Fruit fly (Drosophila melanogaster) whole organism, pupa: ENCODE measurements around the gene CG5004.

Experiments used
- CG10348 ChIP-seq: fragments of 200-800 bp; sonication (Bioruptor generic); IDR thresholded peaks from 2 replicates; pipeline ENCODE4 v1.3.6; 2022; ENCODE audit warnings: missing biosample characterization, missing genetic modification characterization
- CG12605 ChIP-seq: fragments of 200-800 bp; sonication (Bioruptor generic); IDR thresholded peaks from 2 replicates; pipeline ENCODE4 v1.3.6; 2022; ENCODE audit warnings: missing biosample characterization, missing genetic modification characterization
- CG13204 ChIP-seq: fragments of 200-800 bp; sonication (Bioruptor generic); optimal IDR thresholded peaks from 2 replicates; lab custom pipeline; 2018; ENCODE audit warnings: missing biosample characterization, mild to moderate bottlenecking, missing genetic modification characterization, moderate library complexity
- CG14655 ChIP-seq: fragments of 200-800 bp; sonication (Bioruptor generic); optimal IDR thresholded peaks from 3 replicates; lab custom pipeline; 2017; ENCODE audit warnings: mild to moderate bottlenecking, missing biosample characterization, missing genetic modification reagents, missing genetic modification characterization
- CG15710 ChIP-seq: fragments of 200-800 bp; sonication (Bioruptor generic); optimal IDR thresholded peaks from 2 replicates; lab custom pipeline; 2018; ENCODE audit warnings: missing biosample characterization, mild to moderate bottlenecking, missing genetic modification characterization, moderate library complexity
- CG17806 ChIP-seq: fragments of 200-800 bp; sonication (Bioruptor generic); optimal IDR thresholded peaks from 2 replicates; lab custom pipeline; 2018; ENCODE audit warnings: missing biosample characterization, mild to moderate bottlenecking, missing genetic modification characterization, moderate library complexity
- CG32121 ChIP-seq: fragments of 200-800 bp; sonication (Bioruptor generic); IDR thresholded peaks from 2 replicates; pipeline ENCODE4 v1.3.6; 2022; ENCODE audit warnings: missing biosample characterization, missing genetic modification characterization
- CG34367 ChIP-seq: fragments of 200-800 bp; sonication (Bioruptor generic); optimal IDR thresholded peaks from 2 replicates; lab custom pipeline; 2018; ENCODE audit warnings: missing biosample characterization, mild to moderate bottlenecking, missing genetic modification characterization
- CG4496 ChIP-seq: fragments of 200-800 bp; sonication (Bioruptor generic); IDR thresholded peaks from 3 replicates; pipeline ENCODE4 v1.3.6; 2022; ENCODE audit warnings: missing biosample characterization, missing genetic modification characterization
- CG8159 ChIP-seq: fragments of 200-800 bp; sonication (Bioruptor generic); optimal IDR thresholded peaks from 3 replicates; lab custom pipeline; 2018; ENCODE audit warnings: missing biosample characterization, mild to moderate bottlenecking, missing genetic modification characterization, moderate library complexity
- CG8301 ChIP-seq: fragments of 200-800 bp; sonication (Bioruptor generic); optimal IDR thresholded peaks from 2 replicates; lab custom pipeline; 2018; ENCODE audit warnings: missing biosample characterization, mild to moderate bottlenecking, missing genetic modification characterization
- CG9948 ChIP-seq: fragments of 200-800 bp; sonication (Bioruptor generic); optimal IDR thresholded peaks from 2 replicates; lab custom pipeline; 2018; ENCODE audit warnings: missing biosample characterization, mild to moderate bottlenecking, missing genetic modification characterization, moderate library complexity
- D1 ChIP-seq: fragments of 200-800 bp; sonication (Bioruptor generic); optimal IDR thresholded peaks from 2 replicates; lab custom pipeline; 2018; ENCODE audit warnings: missing biosample characterization, mild to moderate bottlenecking, missing genetic modification characterization, moderate library complexity
- EcR ChIP-seq: fragments of 200-800 bp; sonication (Bioruptor generic); optimal IDR thresholded peaks from 3 replicates; lab custom pipeline; 2019; ENCODE audit warnings: missing biosample characterization, missing genetic modification characterization, mild to moderate bottlenecking, moderate library complexity, missing genetic modification reagents
- Ets98B ChIP-seq: fragments of 200-800 bp; sonication (Bioruptor generic); IDR thresholded peaks from 2 replicates; pipeline ENCODE4 v1.3.6; 2022; ENCODE audit warnings: missing biosample characterization, missing genetic modification characterization
- Pif1A ChIP-seq: fragments of 200-800 bp; sonication (Bioruptor generic); optimal IDR thresholded peaks from 3 replicates; lab custom pipeline; 2016; ENCODE audit warnings: missing biosample characterization, missing genetic modification characterization
- Pif1B ChIP-seq: fragments of 200-800 bp; sonication (Bioruptor generic); optimal IDR thresholded peaks from 3 replicates; lab custom pipeline; 2016; ENCODE audit warnings: missing biosample characterization, missing genetic modification characterization
- Snoo ChIP-seq: fragments of 200-800 bp; sonication (Bioruptor generic); optimal IDR thresholded peaks from 3 replicates; lab custom pipeline; 2017; ENCODE audit warnings: missing biosample characterization, mild to moderate bottlenecking, missing genetic modification characterization, inconsistent platforms
- fd96Ca ChIP-seq: fragments of 200-800 bp; sonication (Bioruptor generic); IDR thresholded peaks from 3 replicates; pipeline ENCODE4 v1.3.6; 2022; ENCODE audit warnings: missing biosample characterization, missing genetic modification characterization
- gl ChIP-seq: fragments of 200-800 bp; sonication (Bioruptor generic); optimal IDR thresholded peaks from 2 replicates; lab custom pipeline; 2018; ENCODE audit warnings: missing biosample characterization, mild to moderate bottlenecking, missing genetic modification characterization
- rn ChIP-seq: fragments of 200-800 bp; sonication (Bioruptor generic); IDR thresholded peaks from 2 replicates; pipeline ENCODE4 v1.3.6; 2022; ENCODE audit warnings: missing biosample characterization, missing genetic modification characterization

CG5004 gene

dm6 chrX:17105707-17106106, 1.7 kb upstream of the CG5004 start, which contains the start of gene Arpc3B:
TSS of gene Arpc3B (minus strand) at chrX:17105852.
- TF ChIP-seq Snoo (tag; lab: Kevin White, UChicago): no peak
- no peak for TF ChIP-seq CG15710
- TF ChIP-seq CG13204 (GFP tag; lab: Kevin White, UChicago): no peak
- no peak for TF ChIP-seq CG17806 (tag; lab: Kevin White, UChicago)
- no peak for TF ChIP-seq CG8159 (tag; lab: Kevin White, UChicago)
- no peak for TF ChIP-seq CG14655
- no peak for TF ChIP-seq CG12605
- no peak for TF ChIP-seq Ets98B
- TF ChIP-seq D1 (tag; lab: Kevin White, UChicago): no peak
- TF ChIP-seq rn (GFP tag; lab: Robert Waterston, UW): no peak
- TF ChIP-seq CG34367 (tag; lab: Kevin White, UChicago): no peak
- no peak for TF ChIP-seq CG4496
- TF ChIP-seq CG9948 (tag; lab: Kevin White, UChicago): no peak

- TF ChIP-seq CG15710 (no peak), Pif1A (GFP tag; lab: Kevin White, UChicago) (no peak), CG8159 (tag; lab: Kevin White, UChicago) (no peak), CG12605 (no peak), CG32121 (no peak), gl (no peak), CG34367 (tag; lab: Kevin White, UChicago) (no peak), CG9948 (tag; lab: Kevin White, UChicago) (no peak), CG4496 (no peak), D1 (tag; lab: Kevin White, UChicago) (no peak), CG14655 (no peak), CG8301 (tag; lab: Kevin White, UChicago) (no peak), rn (GFP tag; lab: Robert Waterston, UW) (no peak), Ets98B (no peak), CG13204 (GFP tag; lab: Kevin White, UChicago) (no peak), CG10348 (GFP tag; lab: Robert Waterston, UW) (no peak), Pif1B (GFP tag; lab: Kevin White, UChicago) (no peak)
Observed at dm6 chrX:17106153-17106700, 1.2 kb upstream of the CG5004 start.

- TF ChIP-seq CG13204 (GFP tag; lab: Kevin White, UChicago) (no peak), Ets98B (no peak), CG34367 (tag; lab: Kevin White, UChicago) (no peak), CG8159 (tag; lab: Kevin White, UChicago) (peak; percentile 3), CG14655 (no peak), CG32121 (no peak), Pif1B (GFP tag; lab: Kevin White, UChicago) (peak; percentile 19)
Observed at dm6 chrX:17108000-17108399, 618 bp downstream of the CG5004 start.

DNA sequence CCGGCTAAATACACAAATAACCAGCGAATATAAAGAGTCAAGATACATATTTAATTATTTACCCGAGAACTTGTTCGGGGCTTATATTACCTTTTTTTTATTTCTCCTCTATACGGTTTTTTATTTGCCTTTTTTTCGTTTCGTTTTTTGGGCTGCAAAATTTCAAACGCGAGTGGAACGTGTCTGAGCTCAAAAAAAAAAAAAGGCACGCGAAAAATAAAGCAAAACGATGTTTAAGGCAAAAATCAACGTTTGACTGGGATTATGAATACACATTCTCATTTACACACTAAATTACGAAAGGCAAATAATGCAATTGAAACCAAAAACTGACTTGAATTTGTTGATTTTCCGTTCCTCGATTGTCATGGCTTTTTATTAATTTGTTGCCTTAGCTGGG, 2.3 kb downstream of the CG5004 start:
- TF ChIP-seq EcR (GFP tag; lab: Kevin White, UChicago) (no peak), fd96Ca (GFP tag; lab: Robert Waterston, UW) (0 out of 3 replicates have a peak, but pooled peaks have one; percentile 19)
- TF ChIP-seq, all 21 proteins: peak for 1

- TF ChIP-seq CG17806 (tag; lab: Kevin White, UChicago): no peak
- no peak for TF ChIP-seq Pif1A (GFP tag; lab: Kevin White, UChicago)
- no peak for TF ChIP-seq Pif1B (GFP tag; lab: Kevin White, UChicago)
- no peak for TF ChIP-seq CG15710
- TF ChIP-seq CG10348 (GFP tag; lab: Robert Waterston, UW): no peak
- TF ChIP-seq CG9948 (tag; lab: Kevin White, UChicago): no peak
- no peak for TF ChIP-seq CG14655
Observed at dm6 chrX:17110556-17111177, 3.3 kb downstream of the CG5004 start.

dm6 chrX:17111274-17111673, 3.9 kb downstream of the CG5004 start:
- peak; percentile 31 for TF ChIP-seq Pif1B (GFP tag; lab: Kevin White, UChicago)
- TF ChIP-seq fd96Ca (GFP tag; lab: Robert Waterston, UW): no peak
- no peak for TF ChIP-seq Ets98B
- no peak for TF ChIP-seq CG12605
- TF ChIP-seq EcR (GFP tag; lab: Kevin White, UChicago): no peak
- peak; percentile 16 for TF ChIP-seq CG9948 (tag; lab: Kevin White, UChicago)
- TF ChIP-seq Snoo (tag; lab: Kevin White, UChicago): no peak
- TF ChIP-seq CG4496: peak; percentile 59; the same call in 2 of the 3 replicates
- TF ChIP-seq CG8159 (tag; lab: Kevin White, UChicago): no peak
- peak; percentile 9; the same call in 1 of the 2 replicates for TF ChIP-seq CG32121
- peak; percentile 13 for TF ChIP-seq Pif1A (GFP tag; lab: Kevin White, UChicago)
- TF ChIP-seq CG14655: peak; percentile 63
- TF ChIP-seq CG8301 (tag; lab: Kevin White, UChicago): peak; percentile 34
- TF ChIP-seq CG34367 (tag; lab: Kevin White, UChicago): no peak
- TF ChIP-seq gl: no peak
- no peak for TF ChIP-seq CG10348 (GFP tag; lab: Robert Waterston, UW)
